Fruit fly (Drosophila melanogaster) whole organism, pupa: Measurements from ENCODE around the gene CG14721.

Experiments used
- CG12605 ChIP-seq: fragments of 200-800 bp; sonication (Bioruptor generic); IDR thresholded peaks from 2 replicates; pipeline ENCODE4 v1.3.6; 2022; ENCODE audit warnings: missing biosample characterization, missing genetic modification characterization
- CG13204 ChIP-seq: fragments of 200-800 bp; sonication (Bioruptor generic); optimal IDR thresholded peaks from 2 replicates; lab custom pipeline; 2018; ENCODE audit warnings: missing biosample characterization, mild to moderate bottlenecking, missing genetic modification characterization, moderate library complexity
- CG15710 ChIP-seq: fragments of 200-800 bp; sonication (Bioruptor generic); optimal IDR thresholded peaks from 2 replicates; lab custom pipeline; 2018; ENCODE audit warnings: missing biosample characterization, mild to moderate bottlenecking, missing genetic modification characterization, moderate library complexity
- CG17806 ChIP-seq: fragments of 200-800 bp; sonication (Bioruptor generic); optimal IDR thresholded peaks from 2 replicates; lab custom pipeline; 2018; ENCODE audit warnings: missing biosample characterization, mild to moderate bottlenecking, missing genetic modification characterization, moderate library complexity
- CG32121 ChIP-seq: fragments of 200-800 bp; sonication (Bioruptor generic); IDR thresholded peaks from 2 replicates; pipeline ENCODE4 v1.3.6; 2022; ENCODE audit warnings: missing biosample characterization, missing genetic modification characterization
- CG34367 ChIP-seq: fragments of 200-800 bp; sonication (Bioruptor generic); optimal IDR thresholded peaks from 2 replicates; lab custom pipeline; 2018; ENCODE audit warnings: missing biosample characterization, mild to moderate bottlenecking, missing genetic modification characterization
- CG4496 ChIP-seq: fragments of 200-800 bp; sonication (Bioruptor generic); IDR thresholded peaks from 3 replicates; pipeline ENCODE4 v1.3.6; 2022; ENCODE audit warnings: missing biosample characterization, missing genetic modification characterization
- CG8159 ChIP-seq: fragments of 200-800 bp; sonication (Bioruptor generic); optimal IDR thresholded peaks from 3 replicates; lab custom pipeline; 2018; ENCODE audit warnings: missing biosample characterization, mild to moderate bottlenecking, missing genetic modification characterization, moderate library complexity
- CG8301 ChIP-seq: fragments of 200-800 bp; sonication (Bioruptor generic); optimal IDR thresholded peaks from 2 replicates; lab custom pipeline; 2018; ENCODE audit warnings: missing biosample characterization, mild to moderate bottlenecking, missing genetic modification characterization
- CG9948 ChIP-seq: fragments of 200-800 bp; sonication (Bioruptor generic); optimal IDR thresholded peaks from 2 replicates; lab custom pipeline; 2018; ENCODE audit warnings: missing biosample characterization, mild to moderate bottlenecking, missing genetic modification characterization, moderate library complexity
- D1 ChIP-seq: fragments of 200-800 bp; sonication (Bioruptor generic); optimal IDR thresholded peaks from 2 replicates; lab custom pipeline; 2018; ENCODE audit warnings: missing biosample characterization, mild to moderate bottlenecking, missing genetic modification characterization, moderate library complexity
- EcR ChIP-seq: fragments of 200-800 bp; sonication (Bioruptor generic); optimal IDR thresholded peaks from 3 replicates; lab custom pipeline; 2019; ENCODE audit warnings: missing biosample characterization, missing genetic modification characterization, mild to moderate bottlenecking, moderate library complexity, missing genetic modification reagents
- Ets98B ChIP-seq: fragments of 200-800 bp; sonication (Bioruptor generic); IDR thresholded peaks from 2 replicates; pipeline ENCODE4 v1.3.6; 2022; ENCODE audit warnings: missing biosample characterization, missing genetic modification characterization
- Pif1A ChIP-seq: fragments of 200-800 bp; sonication (Bioruptor generic); optimal IDR thresholded peaks from 3 replicates; lab custom pipeline; 2016; ENCODE audit warnings: missing biosample characterization, missing genetic modification characterization
- Pif1B ChIP-seq: fragments of 200-800 bp; sonication (Bioruptor generic); optimal IDR thresholded peaks from 3 replicates; lab custom pipeline; 2016; ENCODE audit warnings: missing biosample characterization, missing genetic modification characterization
- Snoo ChIP-seq: fragments of 200-800 bp; sonication (Bioruptor generic); optimal IDR thresholded peaks from 3 replicates; lab custom pipeline; 2017; ENCODE audit warnings: missing biosample characterization, mild to moderate bottlenecking, missing genetic modification characterization, inconsistent platforms
- fd96Ca ChIP-seq: fragments of 200-800 bp; sonication (Bioruptor generic); IDR thresholded peaks from 3 replicates; pipeline ENCODE4 v1.3.6; 2022; ENCODE audit warnings: missing biosample characterization, missing genetic modification characterization
- rn ChIP-seq: fragments of 200-800 bp; sonication (Bioruptor generic); IDR thresholded peaks from 2 replicates; pipeline ENCODE4 v1.3.6; 2022; ENCODE audit warnings: missing biosample characterization, missing genetic modification characterization

Gene CG14721

DNA sequence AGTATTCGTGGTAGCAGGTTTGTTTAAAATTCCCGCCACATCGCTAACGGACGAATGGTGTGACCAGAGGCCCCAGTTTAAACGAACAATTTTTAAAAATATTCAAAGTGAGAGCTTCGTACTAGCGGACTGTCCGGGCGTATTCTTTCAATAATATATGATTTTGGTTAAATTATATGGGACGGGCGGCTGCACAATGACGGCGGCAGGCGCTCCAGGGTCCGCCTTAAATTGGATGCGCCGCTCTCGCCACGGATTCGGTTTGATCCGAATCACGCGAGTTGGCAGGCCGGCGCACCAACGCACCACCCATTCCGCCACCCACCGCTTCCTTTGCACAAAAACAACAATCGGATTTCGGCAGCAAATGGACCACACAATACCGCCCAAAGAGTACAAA is at the start of gene CG14721:
Gene CG14721 (plus strand): TSS at position 111 of the 400 bp plus-strand sequence.
- no peak for TF ChIP-seq Ets98B (GFP tag; lab: Robert Waterston, UW)
- TF ChIP-seq CG4496 (GFP tag; lab: Robert Waterston, UW) = peak; percentile 8; the same call in 1 of the 3 replicates

DNA sequence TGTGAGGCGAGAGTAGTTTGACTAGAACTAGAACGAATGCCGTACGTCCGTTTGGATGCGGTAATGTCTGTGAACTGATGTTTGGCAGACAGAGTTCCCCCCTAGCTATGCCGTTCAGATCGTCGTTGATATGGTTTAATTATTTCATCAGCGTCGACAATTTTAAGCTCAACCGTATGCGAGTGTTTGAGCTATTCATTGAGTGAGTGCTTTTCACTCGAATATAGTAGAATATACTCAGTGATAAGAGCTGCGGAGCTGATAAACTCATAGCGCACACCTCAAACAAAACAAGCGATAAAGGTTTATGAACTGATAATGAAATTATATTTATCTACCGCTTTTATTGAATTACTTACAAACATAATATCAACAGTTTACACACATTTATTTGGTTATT is 47.2 kb upstream of the CG14721 start, which contains the start of gene CG6834:
Gene CG6834 (minus strand): TSS at position 79 of the 400 bp plus-strand sequence.
- TF ChIP-seq Snoo (tag; lab: Kevin White, UChicago) = no peak
- no peak for TF ChIP-seq CG8159 (tag; lab: Kevin White, UChicago)
- TF ChIP-seq EcR (GFP tag; lab: Kevin White, UChicago) = peak; percentile 57
- TF ChIP-seq D1 (tag; lab: Kevin White, UChicago) = no peak
- TF ChIP-seq CG15710 (tag; lab: Kevin White, UChicago) = no peak
- no peak for TF ChIP-seq Ets98B (GFP tag; lab: Robert Waterston, UW)
- TF ChIP-seq, all 21 proteins: peak for 1

DNA sequence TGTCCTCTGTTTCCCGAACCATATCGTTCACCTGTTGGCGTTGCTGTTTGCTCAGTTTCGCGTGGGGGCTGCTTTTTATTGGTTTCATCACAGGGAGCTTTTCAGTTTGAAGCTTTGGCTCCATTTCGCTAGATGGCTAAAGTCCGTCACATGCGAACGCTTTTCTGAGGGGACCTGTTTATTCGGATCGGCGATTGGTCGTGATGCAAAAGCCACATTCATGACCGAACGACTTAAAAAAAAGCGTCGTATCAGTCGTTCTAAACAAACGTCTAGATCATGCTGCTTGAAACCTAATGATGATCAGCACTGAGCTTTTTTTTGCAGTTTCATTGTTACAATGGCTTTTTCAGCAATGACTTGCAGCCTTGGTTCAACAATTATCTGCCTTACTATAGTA is 45.3 kb upstream of the CG14721 start, which contains the start of gene CG6908:
Gene CG6908 (minus strand): TSS at position 152 of the 400 bp plus-strand sequence.
- TF ChIP-seq CG12605 (no peak), CG8159 (tag; lab: Kevin White, UChicago) (no peak), Snoo (tag; lab: Kevin White, UChicago) (no peak), EcR (GFP tag; lab: Kevin White, UChicago) (peak; percentile 37), CG32121 (GFP tag; lab: Robert Waterston, UW) (0 out of 2 replicates have a peak, but pooled peaks have one; percentile 30), Pif1A (GFP tag; lab: Kevin White, UChicago) (no peak)
- TF ChIP-seq, all 21 proteins: peak for 2

DNA sequence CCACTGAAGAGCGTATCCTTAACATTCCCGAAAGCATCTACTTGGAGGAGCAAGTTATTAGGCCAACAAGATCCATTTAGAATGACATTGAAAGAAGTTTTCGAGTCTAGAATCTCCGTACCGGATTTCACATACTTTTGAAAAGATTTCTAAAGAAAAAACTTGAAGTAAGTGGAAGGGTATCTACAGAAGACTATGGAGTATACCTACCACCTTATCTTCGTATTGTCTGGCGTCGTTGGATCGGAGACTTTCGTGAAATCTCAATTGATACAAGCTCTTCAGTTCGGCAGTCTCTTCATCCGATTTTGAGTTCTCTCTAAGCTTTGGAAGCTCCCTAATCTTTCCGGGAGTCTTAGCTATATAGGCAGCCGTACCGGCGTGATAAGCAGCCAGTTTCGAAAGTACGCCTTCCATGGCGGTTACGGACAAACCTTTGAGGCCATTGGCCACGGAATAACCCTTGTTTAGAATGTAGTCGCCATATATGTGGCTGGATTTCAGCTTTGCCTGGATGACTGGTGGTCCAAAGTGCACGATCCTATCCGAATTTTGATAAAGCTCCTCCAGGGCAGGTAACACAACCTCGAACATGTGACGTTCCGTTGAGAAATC is 44.3 kb upstream of the CG14721 start:
- TF ChIP-seq CG17806 (tag; lab: Kevin White, UChicago) (no peak), Pif1A (GFP tag; lab: Kevin White, UChicago) (no peak), CG9948 (tag; lab: Kevin White, UChicago) (no peak), Pif1B (GFP tag; lab: Kevin White, UChicago) (no peak), EcR (GFP tag; lab: Kevin White, UChicago) (no peak), fd96Ca (GFP tag; lab: Robert Waterston, UW) (no peak), CG4496 (GFP tag; lab: Robert Waterston, UW) (no peak), CG8159 (tag; lab: Kevin White, UChicago) (no peak), Snoo (tag; lab: Kevin White, UChicago) (no peak), CG34367 (tag; lab: Kevin White, UChicago) (no peak), rn (no peak), CG8301 (tag; lab: Kevin White, UChicago) (no peak)

DNA sequence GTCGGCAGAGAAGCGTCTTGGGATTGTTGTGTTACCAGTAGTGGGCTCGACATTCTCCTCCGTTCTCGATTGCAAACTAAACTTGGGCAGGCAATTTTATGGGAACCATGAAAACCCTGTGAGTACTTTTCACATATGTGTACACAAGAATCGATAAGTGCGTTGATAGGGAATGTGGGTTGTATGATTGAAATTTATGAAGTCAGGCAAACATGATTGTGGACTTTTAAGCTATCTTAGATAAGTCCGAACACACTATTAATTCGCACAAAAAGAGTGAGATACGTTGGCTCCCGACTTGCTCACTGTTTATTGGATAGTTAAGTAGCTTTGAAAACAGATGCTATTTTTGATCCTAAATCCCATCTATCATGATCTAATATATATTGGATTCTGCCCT is 43.5 kb upstream of the CG14721 start, which contains the start of gene CG18765:
Gene CG18765 (minus strand): TSS at position 53 of the 400 bp plus-strand sequence.
- TF ChIP-seq fd96Ca (GFP tag; lab: Robert Waterston, UW) = no peak
- TF ChIP-seq D1 (tag; lab: Kevin White, UChicago) = no peak
- no peak for TF ChIP-seq Snoo (tag; lab: Kevin White, UChicago)
- TF ChIP-seq CG15710 (tag; lab: Kevin White, UChicago) = no peak

DNA sequence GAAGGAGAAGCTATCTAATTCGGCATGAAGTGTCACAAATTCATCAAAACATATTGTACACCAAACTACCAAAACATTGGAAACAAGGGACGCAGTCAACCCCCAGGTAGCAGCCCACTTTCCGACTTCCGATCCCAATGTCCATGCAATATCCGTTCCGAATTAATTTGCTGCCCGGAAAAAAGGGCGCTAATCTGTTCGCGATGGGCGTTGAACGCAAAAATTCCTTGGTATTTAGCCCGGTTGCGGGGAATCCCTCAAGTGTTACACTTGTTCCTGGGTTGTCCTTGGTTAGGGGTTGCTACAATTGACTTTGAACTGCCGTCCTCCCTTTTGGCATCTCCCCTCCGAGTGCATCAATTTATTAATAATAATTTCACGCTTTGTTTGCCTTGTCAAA is 42.7 kb upstream of the CG14721 start:
- no peak for TF ChIP-seq CG4496 (GFP tag; lab: Robert Waterston, UW)
- TF ChIP-seq CG32121 (GFP tag; lab: Robert Waterston, UW) = no peak
- TF ChIP-seq EcR (GFP tag; lab: Kevin White, UChicago) = no peak
- TF ChIP-seq D1 (tag; lab: Kevin White, UChicago) = no peak
- TF ChIP-seq, all 21 proteins: peak for 0

DNA sequence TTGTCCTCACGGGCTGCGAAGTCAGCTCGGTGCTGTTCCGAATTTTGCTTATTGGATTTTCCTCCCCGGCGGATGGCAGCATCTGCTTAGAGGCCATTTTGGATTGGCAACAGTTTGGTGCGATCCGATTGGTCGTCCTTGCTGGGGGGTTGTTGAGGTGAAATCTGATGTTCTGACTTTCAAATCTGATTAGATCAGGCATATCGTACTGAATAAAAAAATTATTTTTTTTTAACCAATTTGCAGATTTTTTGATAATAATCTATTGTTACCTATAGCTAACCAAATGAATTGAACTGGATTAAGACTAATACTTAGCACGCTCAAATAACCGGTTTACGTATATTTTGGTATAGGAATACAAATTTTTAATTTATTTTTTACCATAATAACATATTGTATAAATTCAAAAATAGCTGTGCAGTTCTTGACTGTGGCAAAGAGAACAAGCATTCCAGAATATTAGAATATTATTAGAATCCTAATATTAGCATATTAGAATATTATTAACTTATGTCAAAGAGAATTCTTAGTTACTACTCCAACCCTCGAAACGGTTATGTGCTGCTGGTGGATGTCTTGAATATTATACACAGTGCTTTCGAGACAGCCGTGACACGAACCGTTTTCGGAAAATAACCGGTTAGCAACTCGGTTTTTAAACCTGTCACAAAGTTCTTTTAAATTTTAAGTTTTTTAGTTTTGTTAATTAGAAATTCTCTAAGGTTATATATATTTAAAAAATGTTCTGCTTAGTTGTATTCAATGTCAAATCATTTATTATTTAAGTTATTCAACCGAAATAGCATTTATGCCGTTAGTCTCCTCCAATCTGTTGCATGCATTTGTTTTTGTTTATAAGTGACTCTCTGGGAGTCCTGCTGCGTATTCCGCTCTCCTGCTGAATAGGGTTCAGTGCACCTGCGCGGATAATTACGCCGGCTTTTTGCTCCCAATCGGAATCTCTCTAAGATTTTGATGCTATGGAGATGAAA is 40.6 kb upstream of the CG14721 start, which contains the start of gene Fer3:
Gene Fer3 (minus strand): TSS at position 1 of the 995 bp plus-strand sequence.
- TF ChIP-seq CG32121 (GFP tag; lab: Robert Waterston, UW) = no peak
- TF ChIP-seq Snoo (tag; lab: Kevin White, UChicago) = no peak
- no peak for TF ChIP-seq Pif1A (GFP tag; lab: Kevin White, UChicago)
- TF ChIP-seq CG17806 (tag; lab: Kevin White, UChicago) = no peak
- TF ChIP-seq CG8159 (tag; lab: Kevin White, UChicago) = peak; percentile 39
- TF ChIP-seq CG13204 (GFP tag; lab: Kevin White, UChicago) = no peak
- peak; percentile 5 for TF ChIP-seq CG34367 (tag; lab: Kevin White, UChicago)
- peak; percentile 31 for TF ChIP-seq CG15710 (tag; lab: Kevin White, UChicago)
- TF ChIP-seq rn = no peak
- TF ChIP-seq CG12605 = 0 out of 2 replicates have a peak, but pooled peaks have one; percentile 38
